Fruit fly (Drosophila melanogaster) whole organism, embryonic: ENCODE results near the gene Pop2.

Source experiments
- BtbVII ChIP-seq: fragments of 200-800 bp; sonication (Bioruptor generic); optimal IDR thresholded peaks from 3 replicates; lab custom pipeline; 2017; ENCODE audit warnings: missing biosample characterization, mild to moderate bottlenecking, missing genetic modification characterization
- CG10654 ChIP-seq: fragments of 200-800 bp; sonication (Bioruptor generic); optimal IDR thresholded peaks from 2 replicates; lab custom pipeline; 2016; ENCODE audit warnings: missing biosample characterization, missing genetic modification characterization
- CG11398 ChIP-seq: fragments of 200-800 bp; sonication (Bioruptor generic); optimal IDR thresholded peaks from 2 replicates; lab custom pipeline; 2016; ENCODE audit warnings: missing biosample characterization, missing genetic modification characterization
- CG11696 ChIP-seq: fragments of 200-800 bp; sonication (Bioruptor generic); IDR thresholded peaks from 2 replicates; pipeline ENCODE4 v1.3.6; 2022; ENCODE audit warnings: missing biosample characterization, missing genetic modification characterization
- CG12744 ChIP-seq: fragments of 200-800 bp; sonication (Bioruptor generic); optimal IDR thresholded peaks from 2 replicates; lab custom pipeline; 2016; ENCODE audit warnings: missing biosample characterization, missing genetic modification characterization
- CG12769 ChIP-seq: fragments of 200-800 bp; sonication (Bioruptor generic); optimal IDR thresholded peaks from 2 replicates; lab custom pipeline; 2019; ENCODE audit warnings: missing biosample characterization, mild to moderate bottlenecking, missing genetic modification characterization, moderate library complexity
- CG13624 ChIP-seq: fragments of 200-800 bp; sonication (Bioruptor generic); optimal IDR thresholded peaks from 2 replicates; lab custom pipeline; 2016; ENCODE audit warnings: missing biosample characterization, missing genetic modification characterization
- CG17385 ChIP-seq: fragments of 200-800 bp; sonication (Bioruptor generic); optimal IDR thresholded peaks from 3 replicates; lab custom pipeline; 2018; ENCODE audit warnings: missing biosample characterization, mild to moderate bottlenecking, missing genetic modification characterization
- CG17802 ChIP-seq: fragments of 200-800 bp; sonication (Bioruptor generic); optimal IDR thresholded peaks from 2 replicates; lab custom pipeline; 2018; ENCODE audit warnings: missing biosample characterization, mild to moderate bottlenecking, missing genetic modification characterization, moderate library complexity
- CG2120 ChIP-seq: fragments of 200-800 bp; sonication (Bioruptor generic); optimal IDR thresholded peaks from 3 replicates; lab custom pipeline; 2016; ENCODE audit warnings: missing biosample characterization, missing genetic modification characterization
- CG2712 ChIP-seq: fragments of 200-800 bp; optimal IDR thresholded peaks from 3 replicates; lab custom pipeline; 2019; ENCODE audit warnings: missing biosample characterization, mild to moderate bottlenecking, missing genetic modification characterization, moderate library complexity
- CG4360 ChIP-seq: fragments of 200-800 bp; sonication (Bioruptor generic); IDR thresholded peaks from 2 replicates; pipeline ENCODE4 v1.3.6; 2022; ENCODE audit warnings: missing biosample characterization, missing genetic modification characterization
- CG7786 ChIP-seq: fragments of 200-800 bp; sonication (Bioruptor generic); optimal IDR thresholded peaks from 2 replicates; lab custom pipeline; 2016; ENCODE audit warnings: missing biosample characterization, missing genetic modification characterization
- CG8478 ChIP-seq: fragments of >200 bp; optimal IDR thresholded peaks from 2 replicates; lab custom pipeline; 2018
- CTCF ChIP-seq: fragments of 200-800 bp; sonication (Bioruptor generic); optimal IDR thresholded peaks from 2 replicates; lab custom pipeline; 2017; ENCODE audit warnings: missing biosample characterization, mild to moderate bottlenecking, missing genetic modification characterization, moderate library complexity
- CoRest ChIP-seq: fragments of 200-800 bp; sonication (Bioruptor generic); optimal IDR thresholded peaks from 3 replicates; lab custom pipeline; 2018; ENCODE audit warnings: missing biosample characterization, mild to moderate bottlenecking, missing genetic modification characterization, moderate library complexity
- Dip2 ChIP-seq: fragments of 200-800 bp; sonication (Bioruptor generic); IDR thresholded peaks from 2 replicates; pipeline ENCODE4 v1.3.6; 2022; ENCODE audit warnings: missing biosample characterization, missing genetic modification characterization
- Dll ChIP-seq: fragments of 200-800 bp; sonication (Bioruptor generic); IDR thresholded peaks from 4 replicates; pipeline ENCODE4 v1.3.6; 2022; ENCODE audit warnings: missing biosample characterization, missing genetic modification characterization; ENCODE audit not compliant: partially characterized antibody
- Doc3 ChIP-seq: fragments of 200-800 bp; sonication (Bioruptor generic); IDR thresholded peaks from 3 replicates; pipeline ENCODE4 v1.3.6; 2022; ENCODE audit warnings: missing biosample characterization, missing genetic modification characterization; ENCODE audit not compliant: partially characterized antibody
- Drgx ChIP-seq: fragments of 200-800 bp; sonication (Bioruptor generic); IDR thresholded peaks from 2 replicates; pipeline ENCODE4 v1.3.6; 2022; ENCODE audit warnings: missing biosample characterization, missing genetic modification characterization
- Fer1 ChIP-seq: fragments of 200-800 bp; sonication (Bioruptor generic); optimal IDR thresholded peaks from 2 replicates; lab custom pipeline; 2017; ENCODE audit warnings: missing biosample characterization, mild to moderate bottlenecking, missing genetic modification characterization
- Fer3 ChIP-seq: fragments of 200-800 bp; sonication (Bioruptor generic); optimal IDR thresholded peaks from 2 replicates; lab custom pipeline; 2018; ENCODE audit warnings: missing biosample characterization, mild to moderate bottlenecking, missing genetic modification characterization, moderate library complexity
- HHEX ChIP-seq: fragments of 200-800 bp; sonication (Bioruptor generic); optimal IDR thresholded peaks from 3 replicates; lab custom pipeline; 2017; ENCODE audit warnings: missing biosample characterization, mild to moderate bottlenecking, missing genetic modification characterization, missing genetic modification reagents
- HmgZ ChIP-seq: fragments of 200-800 bp; sonication (Bioruptor generic); optimal IDR thresholded peaks from 2 replicates; lab custom pipeline; 2018; ENCODE audit warnings: missing biosample characterization, mild to moderate bottlenecking, missing genetic modification characterization
- Hr3 ChIP-seq: fragments of 200-800 bp; sonication (Bioruptor generic); optimal IDR thresholded peaks from 3 replicates; lab custom pipeline; 2016; ENCODE audit warnings: missing biosample characterization, missing genetic modification characterization
- Hr51 ChIP-seq, 2 experiments: fragments of 200-800 bp; sonication (Bioruptor generic); optimal IDR thresholded peaks; 2 replicates in 1 of 2; 3 replicates in 1 of 2; lab custom pipeline; 2016 to 2018; ENCODE audit warnings: missing biosample characterization in 2 of 2, missing genetic modification characterization in 2 of 2, mild to moderate bottlenecking in 1 of 2, moderate library complexity in 1 of 2
- Nf-YA ChIP-seq: fragments of 200-800 bp; sonication (Bioruptor generic); IDR thresholded peaks from 2 replicates; pipeline ENCODE4 v1.3.6; 2022; ENCODE audit warnings: missing biosample characterization, missing genetic modification characterization
- Poxn ChIP-seq: fragments of 200-800 bp; sonication (Bioruptor generic); IDR thresholded peaks from 2 replicates; pipeline ENCODE4 v1.3.6; 2022; ENCODE audit warnings: missing biosample characterization, missing genetic modification characterization
- Sin3A ChIP-seq: fragments of >200 bp; optimal IDR thresholded peaks from 2 replicates; lab custom pipeline; 2018
- Stat92E ChIP-seq, 3 experiments: fragments of >200 bp in 2 of 3; fragments of 200-800 bp in 1 of 3; sonication (Bioruptor generic) in 1 of 3; optimal IDR thresholded peaks; 2 replicates each; lab custom pipeline; 2017 to 2019; ENCODE audit warnings: missing biosample characterization in 3 of 3, missing genetic modification characterization in 3 of 3, mild to moderate bottlenecking in 1 of 3, moderate library complexity in 1 of 3
- Usf ChIP-seq: fragments of 200-800 bp; sonication (Bioruptor generic); optimal IDR thresholded peaks from 2 replicates; lab custom pipeline; 2017; ENCODE audit warnings: missing genotype, missing biosample characterization, missing genetic modification characterization
- YL-1 ChIP-seq: fragments of 200-800 bp; sonication (Bioruptor generic); optimal IDR thresholded peaks from 3 replicates; lab custom pipeline; 2017; ENCODE audit warnings: missing biosample characterization, mild to moderate bottlenecking, missing genetic modification characterization
- abd-A ChIP-seq: fragments of 200-800 bp; sonication (Bioruptor generic); optimal IDR thresholded peaks from 3 replicates; lab custom pipeline; 2019; ENCODE audit warnings: missing biosample characterization, mild to moderate bottlenecking, missing genetic modification characterization, moderate library complexity
- ac ChIP-seq: fragments of 200-800 bp; sonication (Bioruptor generic); optimal IDR thresholded peaks from 3 replicates; lab custom pipeline; 2017; ENCODE audit warnings: missing biosample characterization, mild to moderate bottlenecking, missing genetic modification characterization
- ash1 ChIP-seq: fragments of 200-800 bp; sonication (Bioruptor generic); optimal IDR thresholded peaks from 2 replicates; lab custom pipeline; 2018; ENCODE audit warnings: missing biosample characterization, mild to moderate bottlenecking, missing genetic modification characterization
- dati ChIP-seq: fragments of 200-800 bp; sonication (Bioruptor generic); IDR thresholded peaks from 2 replicates; pipeline ENCODE4 v1.3.6; 2022; ENCODE audit warnings: missing biosample characterization, missing genetic modification characterization
- dimm ChIP-seq: fragments of 200-800 bp; sonication (Bioruptor generic); IDR thresholded peaks from 2 replicates; pipeline ENCODE4 v1.3.6; 2022; ENCODE audit warnings: missing biosample characterization, missing genetic modification characterization
- dysf ChIP-seq: fragments of 200-800 bp; sonication (Bioruptor generic); IDR thresholded peaks from 3 replicates; pipeline ENCODE4 v1.3.6; 2022; ENCODE audit warnings: missing biosample characterization, missing genetic modification characterization
- gcm ChIP-seq: fragments of 200-800 bp; sonication (Bioruptor generic); optimal IDR thresholded peaks from 2 replicates; lab custom pipeline; 2019; ENCODE audit warnings: missing biosample characterization, mild to moderate bottlenecking, missing genetic modification characterization, moderate library complexity
- gt ChIP-seq: fragments of 200-800 bp; sonication (Bioruptor generic); IDR thresholded peaks from 2 replicates; pipeline ENCODE4 v1.3.6; 2022; ENCODE audit warnings: missing biosample characterization, missing genetic modification characterization
- h ChIP-seq: fragments of >200 bp; optimal IDR thresholded peaks from 2 replicates; lab custom pipeline; 2017
- ham ChIP-seq: fragments of 200-800 bp; sonication (Bioruptor generic); IDR thresholded peaks from 2 replicates; pipeline ENCODE4 v1.3.6; 2022; ENCODE audit warnings: missing biosample characterization, missing genetic modification characterization
- jigr1 ChIP-seq: fragments of 200-800 bp; sonication (Bioruptor generic); IDR thresholded peaks from 3 replicates; pipeline ENCODE4 v1.3.6; 2022; ENCODE audit warnings: missing biosample characterization, missing genetic modification characterization
- kni ChIP-seq: fragments of 200-800 bp; sonication (Bioruptor generic); optimal IDR thresholded peaks from 3 replicates; lab custom pipeline; 2017; ENCODE audit warnings: mild to moderate bottlenecking, missing biosample characterization, missing genetic modification reagents, missing genetic modification characterization
- maf-S ChIP-seq: fragments of 200-800 bp; sonication (Bioruptor generic); optimal IDR thresholded peaks from 2 replicates; lab custom pipeline; 2016; ENCODE audit warnings: missing biosample characterization, missing genetic modification characterization
- otp ChIP-seq: fragments of 200-800 bp; sonication (Bioruptor generic); IDR thresholded peaks from 3 replicates; pipeline ENCODE4, ENCODE4 v1.3.6; 2022; ENCODE audit warnings: missing biosample characterization, missing genetic modification characterization
- prd ChIP-seq, 3 experiments: fragments of >200 bp in 2 of 3; fragments of 200-800 bp in 1 of 3; sonication (Bioruptor generic) in 1 of 3; optimal IDR thresholded peaks in 2 of 3; IDR thresholded peaks in 1 of 3; 2 replicates in 2 of 3; 3 replicates in 1 of 3; pipeline versions ENCODE4 v1.3.6 to Lab custom; 2017 to 2022; ENCODE audit warnings: missing biosample characterization in 1 of 3, missing genetic modification characterization in 1 of 3
- row ChIP-seq: fragments of 200-800 bp; sonication (Bioruptor generic); IDR thresholded peaks from 3 replicates; pipeline ENCODE4 v1.3.6; 2022; ENCODE audit warnings: missing biosample characterization, missing genetic modification characterization
- salm ChIP-seq: fragments of 200-800 bp; sonication (Bioruptor generic); optimal IDR thresholded peaks from 2 replicates; lab custom pipeline; 2018; ENCODE audit warnings: missing biosample characterization, mild to moderate bottlenecking, missing genetic modification characterization
- schlank ChIP-seq: fragments of 200-800 bp; sonication (Bioruptor generic); optimal IDR thresholded peaks from 2 replicates; lab custom pipeline; 2018; ENCODE audit warnings: missing biosample characterization, mild to moderate bottlenecking, missing genetic modification characterization
- shn ChIP-seq: fragments of 200-800 bp; sonication (Bioruptor generic); optimal IDR thresholded peaks from 3 replicates; lab custom pipeline; 2016; ENCODE audit warnings: missing biosample characterization, missing genetic modification characterization
- sug ChIP-seq: fragments of 200-800 bp; optimal IDR thresholded peaks from 2 replicates; lab custom pipeline; 2019; ENCODE audit warnings: missing biosample characterization, mild to moderate bottlenecking, missing genetic modification characterization, moderate library complexity
- unpg ChIP-seq: fragments of 200-800 bp; sonication (Bioruptor generic); optimal IDR thresholded peaks from 3 replicates; lab custom pipeline; 2018; ENCODE audit warnings: missing biosample characterization, mild to moderate bottlenecking, missing genetic modification characterization, moderate library complexity

Gene Pop2

DNA sequence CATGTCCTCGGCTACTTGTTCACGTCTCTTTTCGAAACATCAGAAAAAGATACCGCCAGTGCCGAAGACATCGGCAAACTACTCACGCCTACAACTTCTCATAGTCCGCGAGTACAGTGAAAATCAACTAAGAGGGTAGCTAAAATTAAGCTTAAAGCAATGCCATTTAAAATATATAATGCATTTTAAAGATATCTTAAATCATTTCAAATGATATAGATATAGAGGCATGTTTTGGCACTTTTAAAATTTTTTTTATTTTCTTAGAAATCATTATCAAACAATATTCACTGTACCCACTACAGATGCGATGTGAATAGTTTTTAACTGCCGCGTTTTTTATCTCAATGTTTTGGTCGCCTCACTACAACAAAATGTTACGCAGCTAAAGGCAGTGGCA, 47.9 kb upstream of the Pop2 start (continued):
- TF ChIP-seq HHEX (GFP tag; lab: Kevin White, UChicago) = no peak
- no peak for TF ChIP-seq Dll (GFP tag; lab: Robert Waterston, UW)
- no peak for TF ChIP-seq CG11398 (GFP tag; lab: Kevin White, UChicago)
- TF ChIP-seq unpg (GFP tag; lab: Kevin White, UChicago) = peak; percentile 61
- no peak for TF ChIP-seq Stat92E (GFP tag; optimal IDR thresholded peaks at IDR 0.05; lab: Kevin White, UChicago)
- TF ChIP-seq CG8478 (lab: Kevin White, UChicago) = no peak
- no peak for TF ChIP-seq CTCF (GFP tag; lab: Kevin White, UChicago)
- peak; percentile 1 for TF ChIP-seq Hr3 (GFP tag; lab: Kevin White, UChicago)
- TF ChIP-seq ac (GFP tag; lab: Kevin White, UChicago) = no peak
- no peak for TF ChIP-seq ham (GFP tag; lab: Robert Waterston, UW)
- TF ChIP-seq CG7786 (GFP tag; lab: Kevin White, UChicago) = no peak
- TF ChIP-seq Hr51 (GFP tag; optimal IDR thresholded peaks at IDR 0.05; lab: Kevin White, UChicago) = peak in 1 of 2 experiments; percentile 31
- TF ChIP-seq shn (GFP tag; lab: Kevin White, UChicago) = no peak
- TF ChIP-seq Sin3A = no peak
- TF ChIP-seq BtbVII = no peak
- no peak for TF ChIP-seq maf-S (GFP tag; lab: Kevin White, UChicago)
- TF ChIP-seq CG13624 (GFP tag; lab: Kevin White, UChicago) = no peak
- TF ChIP-seq CG11696 = no peak
- no peak for TF ChIP-seq ash1 (GFP tag; lab: Kevin White, UChicago)
- TF ChIP-seq salm (tag; lab: Kevin White, UChicago) = no peak
- TF ChIP-seq otp (GFP tag; lab: Robert Waterston, UW) = 0 out of 3 replicates have a peak, but pooled peaks have one; percentile 38
- no peak for TF ChIP-seq Nf-YA (GFP tag; lab: Robert Waterston, UW)
- TF ChIP-seq Fer3 = peak; percentile 28
- TF ChIP-seq CG2120 (GFP tag; lab: Kevin White, UChicago) = no peak
- TF ChIP-seq Dip2 = no peak
- no peak for TF ChIP-seq CG4360 (GFP tag; lab: Robert Waterston, UW)
- peak; percentile 30 for TF ChIP-seq CoRest (tag; lab: Kevin White, UChicago)
- TF ChIP-seq Doc3 (GFP tag; lab: Robert Waterston, UW) = no peak
- TF ChIP-seq jigr1 (GFP tag; lab: Robert Waterston, UW) = no peak
- TF ChIP-seq Poxn (GFP tag; lab: Robert Waterston, UW) = 0 out of 2 replicates have a peak, but pooled peaks have one; percentile 29
- no peak for TF ChIP-seq sug (tag; lab: Kevin White, UChicago)
- no peak for TF ChIP-seq gt
- TF ChIP-seq h (lab: Kevin White, UChicago) = no peak
- no peak for TF ChIP-seq abd-A (tag; lab: Kevin White, UChicago)
- no peak for TF ChIP-seq schlank
- TF ChIP-seq kni = no peak
- TF ChIP-seq CG17385 = no peak
- TF ChIP-seq dimm = no peak
- peak; percentile 56 for TF ChIP-seq Drgx (GFP tag; lab: Robert Waterston, UW)
- TF ChIP-seq Fer1 = peak; percentile 34
- TF ChIP-seq row (GFP tag; lab: Robert Waterston, UW) = peak; percentile 68
- no peak for TF ChIP-seq prd (optimal IDR thresholded peaks at IDR 0.05; lab: Kevin White, UChicago)
- peak; percentile 67 for TF ChIP-seq prd (GFP tag; IDR thresholded peaks at IDR 0.05; lab: Robert Waterston, UW)
- no peak for TF ChIP-seq CG17802
- no peak for TF ChIP-seq CG10654 (GFP tag; lab: Kevin White, UChicago)
- peak; percentile 66; the same call in 2 of the 3 replicates for TF ChIP-seq dysf
- TF ChIP-seq CG2712 = peak; percentile 49
- TF ChIP-seq gcm (GFP tag; lab: Kevin White, UChicago) = peak; percentile 11
- TF ChIP-seq CG12744 (GFP tag; lab: Kevin White, UChicago) = no peak
- no peak for TF ChIP-seq HmgZ (tag; lab: Kevin White, UChicago)
- TF ChIP-seq Usf (GFP tag; lab: Kevin White, UChicago) = no peak
- no peak for TF ChIP-seq dati
- no peak for TF ChIP-seq CG12769 (tag; lab: Kevin White, UChicago)
- TF ChIP-seq YL-1 (GFP tag; lab: Kevin White, UChicago) = no peak
